Worm (Caenorhabditis elegans) whole organism, late embryonic: Measurements from ENCODE around the gene PDB1.1.

Experiments
- K02D7.2 ChIP-seq: sonication (generic microtip); optimal IDR thresholded peaks from 2 replicates; lab custom pipeline; 2017; ENCODE audit warnings: mild to moderate bottlenecking, missing genetic modification characterization, missing compliant biosample characterization
- ahr-1 ChIP-seq: sonication (generic microtip); optimal IDR thresholded peaks from 2 replicates; lab custom pipeline; 2016; ENCODE audit warnings: missing genetic modification characterization, missing compliant biosample characterization
- ama-1 ChIP-seq: fragments of 150-350 bp; optimal IDR thresholded peaks from 2 replicates; lab custom pipeline; 2014
- ceh-14 ChIP-seq: sonication (generic microtip); optimal IDR thresholded peaks from 2 replicates; lab custom pipeline; 2016; ENCODE audit warnings: missing genotype, missing genetic modification characterization, missing compliant biosample characterization
- ceh-18 ChIP-seq: sonication (generic microtip); optimal IDR thresholded peaks from 2 replicates; lab custom pipeline; 2016; ENCODE audit warnings: missing genetic modification characterization, missing compliant biosample characterization
- ceh-22 ChIP-seq: sonication (generic microtip); optimal IDR thresholded peaks from 2 replicates; lab custom pipeline; 2017; ENCODE audit warnings: missing biosample characterization, missing genetic modification characterization
- ceh-30 ChIP-seq: fragments of 150-350 bp; optimal IDR thresholded peaks from 2 replicates; lab custom pipeline; 2014; ENCODE audit warnings: missing biosample characterization, missing genetic modification characterization
- ceh-31 ChIP-seq: sonication (generic microtip); optimal IDR thresholded peaks from 2 replicates; lab custom pipeline; 2016; ENCODE audit warnings: missing genetic modification characterization, missing compliant biosample characterization
- ceh-34 ChIP-seq: sonication (generic microtip); optimal IDR thresholded peaks from 2 replicates; lab custom pipeline; 2016; ENCODE audit warnings: mild to moderate bottlenecking, missing genetic modification characterization, missing compliant biosample characterization
- ceh-9 ChIP-seq: sonication (generic microtip); optimal IDR thresholded peaks from 2 replicates; lab custom pipeline; 2016; ENCODE audit warnings: mild to moderate bottlenecking, missing genetic modification characterization, inconsistent platforms, missing compliant biosample characterization
- dmd-4 ChIP-seq: sonication (generic microtip); optimal IDR thresholded peaks from 2 replicates; lab custom pipeline; 2016; ENCODE audit warnings: borderline replicate concordance, missing genetic modification characterization, missing compliant biosample characterization
- dve-1 ChIP-seq: sonication (generic microtip); optimal IDR thresholded peaks from 2 replicates; lab custom pipeline; 2017; ENCODE audit warnings: antibody characterized with exemption, mild to moderate bottlenecking, missing genetic modification characterization, missing compliant biosample characterization
- ets-4 ChIP-seq: sonication (generic microtip); optimal IDR thresholded peaks from 2 replicates; lab custom pipeline; 2016; ENCODE audit warnings: missing genetic modification characterization, missing compliant biosample characterization
- eyg-1 ChIP-seq: sonication (generic microtip); optimal IDR thresholded peaks from 2 replicates; lab custom pipeline; 2016; ENCODE audit warnings: missing genotype, missing genetic modification characterization, missing compliant biosample characterization
- gmeb-2 ChIP-seq: sonication (generic microtip); optimal IDR thresholded peaks from 2 replicates; lab custom pipeline; 2016; ENCODE audit warnings: missing genetic modification characterization, inconsistent platforms, missing compliant biosample characterization
- hlh-13 ChIP-seq: fragments of 200-800 bp; sonication (Bioruptor generic); optimal IDR thresholded peaks from 2 replicates; lab custom pipeline; 2018; ENCODE audit warnings: mild to moderate bottlenecking, missing genetic modification characterization, missing compliant biosample characterization
- hlh-15 ChIP-seq: sonication (generic microtip); optimal IDR thresholded peaks from 2 replicates; lab custom pipeline; 2016; ENCODE audit warnings: missing genetic modification characterization, missing compliant biosample characterization
- hlh-6 ChIP-seq: sonication (generic microtip); optimal IDR thresholded peaks from 2 replicates; lab custom pipeline; 2016; ENCODE audit warnings: missing genotype, missing genetic modification characterization, missing compliant biosample characterization
- madf-2 ChIP-seq: sonication (generic microtip); optimal IDR thresholded peaks from 2 replicates; lab custom pipeline; 2017; ENCODE audit warnings: missing genetic modification characterization, missing compliant biosample characterization
- mec-3 ChIP-seq: sonication (generic microtip); optimal IDR thresholded peaks from 2 replicates; lab custom pipeline; 2016; ENCODE audit warnings: borderline replicate concordance, missing genetic modification characterization, missing compliant biosample characterization
- nhr-11 ChIP-seq: fragments of 150-350 bp; optimal IDR thresholded peaks from 2 replicates; lab custom pipeline; 2014; ENCODE audit warnings: missing biosample characterization, missing genetic modification characterization
- nhr-232 ChIP-seq: sonication (generic microtip); optimal IDR thresholded peaks from 2 replicates; lab custom pipeline; 2016; ENCODE audit warnings: missing genetic modification characterization, missing compliant biosample characterization
- npax-4 ChIP-seq: sonication (generic microtip); optimal IDR thresholded peaks from 2 replicates; lab custom pipeline; 2016; ENCODE audit warnings: missing genetic modification characterization, missing compliant biosample characterization
- odd-2 ChIP-seq: sonication (generic microtip); optimal IDR thresholded peaks from 2 replicates; lab custom pipeline; 2017; ENCODE audit warnings: antibody characterized with exemption, mild to moderate bottlenecking, missing genetic modification characterization, missing compliant biosample characterization
- pag-3 ChIP-seq: sonication (generic microtip); optimal IDR thresholded peaks from 2 replicates; lab custom pipeline; 2016; ENCODE audit warnings: missing compliant biosample characterization, missing genetic modification characterization, borderline replicate concordance
- pat-9 ChIP-seq: fragments of 200-800 bp; sonication (Bioruptor generic); optimal IDR thresholded peaks from 2 replicates; lab custom pipeline; 2018; ENCODE audit warnings: mild to moderate bottlenecking, missing genetic modification characterization, moderate library complexity, missing compliant biosample characterization
- pha-4 ChIP-seq: fragments of 150-350 bp; optimal IDR thresholded peaks from 2 replicates; lab custom pipeline; 2018; ENCODE audit warnings: missing biosample characterization, missing genetic modification reagents, missing genetic modification characterization
- rnt-1 ChIP-seq: sonication (generic microtip); optimal IDR thresholded peaks from 2 replicates; lab custom pipeline; 2016; ENCODE audit warnings: missing genetic modification characterization, missing compliant biosample characterization
- sox-2 ChIP-seq: fragments of 200-800 bp; sonication (Bioruptor generic); IDR thresholded peaks from 2 replicates; pipeline ENCODE4 v1.3.6; 2022; ENCODE audit warnings: missing genetic modification reagents, missing genetic modification characterization, missing compliant biosample characterization
- sox-4 ChIP-seq: sonication (generic microtip); optimal IDR thresholded peaks from 2 replicates; lab custom pipeline; 2017; ENCODE audit warnings: mild to moderate bottlenecking, missing genetic modification characterization, inconsistent platforms, missing compliant biosample characterization
- tbx-2 ChIP-seq: sonication (generic microtip); optimal IDR thresholded peaks from 2 replicates; lab custom pipeline; 2016; ENCODE audit warnings: missing genetic modification characterization, missing compliant biosample characterization
- tbx-7 ChIP-seq: sonication (generic microtip); optimal IDR thresholded peaks from 2 replicates; lab custom pipeline; 2016; ENCODE audit warnings: missing genotype, missing genetic modification characterization, missing compliant biosample characterization
- unc-55 ChIP-seq: sonication (generic microtip); optimal IDR thresholded peaks from 2 replicates; lab custom pipeline; 2017; ENCODE audit warnings: missing biosample characterization, missing genetic modification reagents, missing genetic modification characterization

The PDB1.1 gene

DNA sequence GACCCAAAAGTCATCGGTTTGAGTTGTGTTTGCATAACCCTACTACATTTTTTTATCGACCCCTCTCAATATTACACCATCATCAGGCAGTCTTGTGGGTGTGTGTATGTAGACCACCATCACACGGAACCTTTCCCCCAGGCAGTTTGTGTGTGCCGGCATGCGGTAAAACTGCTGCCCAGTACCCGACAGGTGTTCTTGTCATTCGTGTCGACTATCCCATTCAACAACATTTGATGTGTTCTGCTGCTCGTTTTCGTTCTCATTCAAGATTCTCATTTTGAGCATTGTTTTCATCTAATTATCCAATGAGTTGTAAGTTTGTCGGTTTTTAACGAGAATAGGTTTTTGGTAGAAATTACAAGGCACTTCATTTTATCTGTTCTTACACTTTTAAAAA, 36.3 kb downstream of the PDB1.1 start:
- TF ChIP-seq tbx-2 (tag; lab: Kevin White, UChicago) (peak; percentile 4), unc-55 (peak; percentile 9), ceh-30 (tag; lab: Kevin White, UChicago) (no peak)
- TF ChIP-seq, all 69 proteins: peak for 2

DNA sequence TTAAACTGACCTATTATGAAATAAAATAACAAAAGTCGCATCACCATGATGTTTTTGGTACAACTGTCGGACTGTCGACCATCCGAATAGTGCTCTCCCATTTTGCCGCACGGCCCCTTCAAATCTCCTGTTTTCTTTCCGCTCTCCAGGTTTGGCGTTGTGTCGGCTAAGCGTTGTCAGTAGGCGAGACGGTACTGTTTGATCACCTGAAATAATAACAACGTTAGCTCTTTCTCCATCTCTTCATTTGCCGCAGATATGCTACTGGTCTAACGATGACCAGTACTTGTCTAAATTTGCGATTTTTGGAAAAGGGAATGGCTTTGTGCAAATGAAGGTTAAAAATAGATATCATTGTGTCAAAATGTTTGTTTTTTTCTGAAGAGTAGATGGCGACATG, 39.3 kb downstream of the PDB1.1 start, which contains the start of gene chts-1:
chts-1 (minus strand) TSS at position 101 of the 400 bp plus-strand sequence.
- TF ChIP-seq ceh-30 (tag; lab: Kevin White, UChicago) (no peak), ahr-1 (tag; lab: Kevin White, UChicago) (no peak), ceh-31 (no peak), npax-4 (tag; lab: Kevin White, UChicago) (no peak), rnt-1 (no peak), dmd-4 (no peak), pha-4 (tag; lab: Kevin White, UChicago) (no peak)

DNA sequence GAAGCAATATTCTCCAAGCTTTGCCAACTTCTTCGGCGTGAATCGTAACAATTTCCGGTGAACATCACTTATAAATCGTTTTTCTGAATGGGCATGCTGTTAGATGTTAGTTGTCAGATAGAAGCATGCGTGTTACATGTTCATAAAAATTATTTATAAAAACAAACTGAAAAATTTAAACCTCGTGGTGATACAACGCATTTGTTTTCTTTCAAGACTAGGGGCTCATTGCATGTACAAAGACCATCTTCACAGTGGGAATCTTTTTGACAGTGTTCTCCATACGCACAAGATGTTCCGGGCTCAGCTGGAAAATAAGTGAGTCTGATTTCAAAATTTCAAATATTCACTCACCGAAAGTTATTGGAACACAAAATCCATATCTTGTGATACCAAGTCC, 46.2 kb downstream of the PDB1.1 start:
- TF ChIP-seq odd-2 (tag; lab: Kevin White, UChicago) = no peak
- TF ChIP-seq hlh-15 = no peak
- TF ChIP-seq ceh-18 (tag; lab: Kevin White, UChicago) = no peak
- TF ChIP-seq hlh-6 (tag; lab: Kevin White, UChicago) = no peak
- no peak for TF ChIP-seq sox-4 (tag; lab: Kevin White, UChicago)
- TF ChIP-seq mec-3 (tag; lab: Kevin White, UChicago) = no peak
- TF ChIP-seq dve-1 = no peak
- no peak for TF ChIP-seq ceh-22
- no peak for TF ChIP-seq eyg-1 (tag; lab: Kevin White, UChicago)
- no peak for TF ChIP-seq ceh-9 (tag; lab: Kevin White, UChicago)
- no peak for TF ChIP-seq tbx-7
- TF ChIP-seq gmeb-2 (tag; lab: Kevin White, UChicago) = no peak
- TF ChIP-seq pat-9 (tag; lab: Kevin White, UChicago) = no peak
- TF ChIP-seq nhr-232 (tag; lab: Kevin White, UChicago) = no peak
- no peak for TF ChIP-seq sox-2 (GFP tag; lab: Robert Waterston, UW)
- no peak for TF ChIP-seq ahr-1 (tag; lab: Kevin White, UChicago)
- TF ChIP-seq pag-3 = no peak
- no peak for TF ChIP-seq madf-2 (tag; lab: Kevin White, UChicago)
- no peak for TF ChIP-seq rnt-1

DNA sequence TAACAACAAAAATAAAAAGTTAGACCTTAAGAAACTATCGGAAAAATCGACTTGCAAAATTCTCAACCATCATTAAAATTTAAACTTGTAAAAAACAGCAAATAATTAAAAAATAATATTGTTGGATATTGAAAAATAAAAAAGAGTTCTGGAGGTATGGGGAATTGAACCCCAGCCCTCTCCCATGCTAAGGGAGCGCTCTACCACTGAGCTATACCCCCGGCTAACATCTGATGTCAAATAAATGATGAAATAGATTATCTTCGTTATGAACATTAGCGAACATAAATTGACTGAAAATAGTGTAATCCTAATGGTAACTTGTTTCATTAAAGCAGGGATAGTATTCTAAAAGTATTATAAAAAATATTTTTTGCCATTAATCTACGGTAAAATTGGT, 51.7 kb downstream of the PDB1.1 start:
- TF ChIP-seq ets-4 (no peak), dve-1 (no peak), K02D7.2 (tag; lab: Kevin White, UChicago) (no peak), nhr-11 (tag; lab: Kevin White, UChicago) (no peak), gmeb-2 (tag; lab: Kevin White, UChicago) (no peak), ceh-34 (no peak), tbx-2 (tag; lab: Kevin White, UChicago) (no peak), dmd-4 (no peak), hlh-13 (no peak), ceh-14 (no peak), ama-1 (lab: Kevin White, UChicago) (no peak)
